Worm (Caenorhabditis elegans): ENCODE data around the gene F53H8.3.

- no peak for TF ChIP-seq tbx-7 (tag; optimal IDR thresholded peaks at IDR 0.05)
- no peak for TF ChIP-seq eyg-1 (tag; optimal IDR thresholded peaks at IDR 0.05)
- no peak for TF ChIP-seq ceh-31 (tag; optimal IDR thresholded peaks at IDR 0.05)
- TF ChIP-seq fkh-10 (GFP tag; optimal IDR thresholded peaks at IDR 0.05): no peak
- TF ChIP-seq nhr-11 (tag; optimal IDR thresholded peaks at IDR 0.05): no peak
- TF ChIP-seq sdc-2 (tag; optimal IDR thresholded peaks at IDR 0.05): no peak
- TF ChIP-seq Y22D7AL.16 (tag; optimal IDR thresholded peaks at IDR 0.05): no peak
- no peak for TF ChIP-seq T23F11.4 (GFP tag; optimal IDR thresholded peaks at IDR 0.05)
- no peak for TF ChIP-seq sox-2 (GFP tag; IDR thresholded peaks at IDR 0.05)
- no peak for TF ChIP-seq unc-42 (tag; optimal IDR thresholded peaks at IDR 0.05)
- no peak for TF ChIP-seq unc-86 (tag; optimal IDR thresholded peaks at IDR 0.05)
Measured at ce11 chrX:945669-946068, 7.3 kb downstream of the F53H8.3 start.

Measured in whole organism, late embryonic.